Worm (Caenorhabditis elegans): Measurements from ENCODE around the gene unc-24.
"Not testable (repeated sequence)": the region's sequence is repeated elsewhere in the genome, so short reads cannot be mapped to it uniquely, and the experiment has no call there.

DNA sequence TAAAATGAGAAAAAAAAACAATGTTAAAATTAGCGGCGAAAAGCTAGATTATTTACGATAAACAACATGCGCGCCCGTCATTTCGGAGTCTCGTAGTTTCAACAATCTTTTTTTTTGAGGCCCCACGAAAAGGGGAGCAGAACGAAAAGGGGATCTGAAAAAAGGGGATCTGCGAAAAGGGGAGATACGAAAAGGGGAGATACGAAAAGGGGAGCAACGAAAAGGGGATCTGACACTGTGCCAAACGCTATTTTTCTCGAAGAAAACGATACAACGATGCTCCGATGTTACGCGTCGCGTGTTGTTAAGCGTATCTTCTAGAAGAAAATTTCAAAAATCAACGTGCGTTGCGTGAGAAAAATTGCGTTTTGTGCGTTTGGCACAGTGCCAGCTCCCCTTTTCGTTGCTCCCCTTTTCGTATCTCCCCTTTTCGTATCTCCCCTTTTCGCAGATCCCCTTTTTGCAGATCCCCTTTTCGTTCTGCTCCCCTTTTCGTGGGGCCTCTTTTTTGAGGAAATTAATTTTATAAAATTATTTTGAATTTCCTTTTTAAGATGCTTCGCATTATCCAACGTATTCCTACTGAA is 36.1 kb downstream of the unc-24 start, which contains the start of gene C26B2.7:
- not testable (repeated sequence) for TF ChIP-seq unc-39 (tag; optimal IDR thresholded peaks at IDR 0.05); snpc-4 (tag; optimal IDR thresholded peaks at IDR 0.05); unc-62 (GFP tag; optimal IDR thresholded peaks at IDR 0.05)

All from whole organism, L2 larva.